Fruit fly (Drosophila melanogaster) whole organism, embryonic: ENCODE data around the gene Mzt1.
A peak's percentile ranks its signal among the peaks of the same experiment; 100 is the strongest.

Source experiments
- ATbp ChIP-seq: fragments of 200-800 bp; sonication (Bioruptor generic); optimal IDR thresholded peaks from 2 replicates; lab custom pipeline; 2017; ENCODE audit warnings: missing biosample characterization, mild to moderate bottlenecking, missing genetic modification characterization, missing genetic modification reagents
- Ada2b ChIP-seq: fragments of 200-800 bp; sonication (Bioruptor generic); IDR thresholded peaks from 2 replicates; pipeline ENCODE4 v1.3.6; 2022; ENCODE audit warnings: missing biosample characterization, missing genetic modification characterization
- Atf3 ChIP-seq: fragments of 200-800 bp; sonication (Bioruptor generic); optimal IDR thresholded peaks from 3 replicates; lab custom pipeline; 2016; ENCODE audit warnings: missing biosample characterization, missing genetic modification characterization
- CG1024 ChIP-seq: fragments of 200-800 bp; sonication (Bioruptor generic); IDR thresholded peaks from 2 replicates; pipeline ENCODE4 v1.3.6; 2022; ENCODE audit warnings: missing biosample characterization, missing genetic modification characterization
- CG10462 ChIP-seq: fragments of 200-800 bp; sonication (Bioruptor generic); optimal IDR thresholded peaks from 2 replicates; lab custom pipeline; 2016; ENCODE audit warnings: missing biosample characterization, missing genetic modification characterization
- CG10543 ChIP-seq: fragments of 200-800 bp; sonication (Bioruptor generic); optimal IDR thresholded peaks from 3 replicates; lab custom pipeline; 2017; ENCODE audit warnings: missing biosample characterization, mild to moderate bottlenecking, missing genetic modification characterization, moderate library complexity
- CG11247 ChIP-seq: fragments of 200-800 bp; sonication (Bioruptor generic); IDR thresholded peaks from 2 replicates; pipeline ENCODE4 v1.3.6; 2022; ENCODE audit warnings: missing biosample characterization, missing genetic modification characterization
- CG12071 ChIP-seq: fragments of 200-800 bp; sonication (Bioruptor generic); optimal IDR thresholded peaks from 3 replicates; lab custom pipeline; 2018; ENCODE audit warnings: missing biosample characterization, mild to moderate bottlenecking, missing genetic modification characterization
- CG12391 ChIP-seq: fragments of 200-800 bp; sonication (Bioruptor generic); optimal IDR thresholded peaks from 3 replicates; lab custom pipeline; 2018; ENCODE audit warnings: missing biosample characterization, mild to moderate bottlenecking, missing genetic modification characterization, moderate library complexity
- CG12659 ChIP-seq: fragments of 200-800 bp; sonication (Bioruptor generic); optimal IDR thresholded peaks from 3 replicates; lab custom pipeline; 2017; ENCODE audit warnings: mild to moderate bottlenecking, missing biosample characterization, missing genetic modification reagents, missing genetic modification characterization
- CG12744 ChIP-seq: fragments of 200-800 bp; sonication (Bioruptor generic); optimal IDR thresholded peaks from 2 replicates; lab custom pipeline; 2016; ENCODE audit warnings: missing biosample characterization, missing genetic modification characterization
- CG13296 ChIP-seq: fragments of 200-800 bp; sonication (Bioruptor generic); optimal IDR thresholded peaks from 3 replicates; lab custom pipeline; 2018; ENCODE audit warnings: missing biosample characterization, mild to moderate bottlenecking, missing genetic modification characterization
- CG15514 ChIP-seq: fragments of 200-800 bp; sonication (Bioruptor generic); optimal IDR thresholded peaks from 3 replicates; lab custom pipeline; 2017; ENCODE audit warnings: missing biosample characterization, missing genetic modification characterization, mild to moderate bottlenecking, moderate library complexity, missing genetic modification reagents
- CG16863 ChIP-seq: fragments of 200-800 bp; sonication (Bioruptor generic); optimal IDR thresholded peaks from 3 replicates; lab custom pipeline; 2016; ENCODE audit warnings: missing biosample characterization, missing genetic modification characterization
- CG18011 ChIP-seq: fragments of 200-800 bp; sonication (Bioruptor generic); optimal IDR thresholded peaks from 2 replicates; lab custom pipeline; 2017; ENCODE audit warnings: missing biosample characterization, missing genetic modification characterization, mild to moderate bottlenecking, moderate library complexity, missing genotype
- CG2875 ChIP-seq: fragments of 200-800 bp; sonication (Bioruptor generic); optimal IDR thresholded peaks from 2 replicates; lab custom pipeline; 2017; ENCODE audit warnings: missing biosample characterization, mild to moderate bottlenecking, missing genetic modification characterization, missing genetic modification reagents
- CG30020 ChIP-seq: fragments of 200-800 bp; optimal IDR thresholded peaks from 2 replicates; lab custom pipeline; 2019; ENCODE audit warnings: missing biosample characterization, mild to moderate bottlenecking, missing genetic modification characterization, moderate library complexity
- CG31365 ChIP-seq: fragments of 200-800 bp; sonication (Bioruptor generic); optimal IDR thresholded peaks from 2 replicates; lab custom pipeline; 2018; ENCODE audit warnings: missing biosample characterization, mild to moderate bottlenecking, missing genetic modification characterization
- CG34376 ChIP-seq: fragments of 200-800 bp; sonication (Bioruptor generic); optimal IDR thresholded peaks from 2 replicates; lab custom pipeline; 2018; ENCODE audit warnings: missing biosample characterization, mild to moderate bottlenecking, missing genetic modification characterization
- CG6813 ChIP-seq: fragments of 200-800 bp; sonication (Bioruptor generic); optimal IDR thresholded peaks from 2 replicates; lab custom pipeline; 2017; ENCODE audit warnings: missing biosample characterization, missing genetic modification characterization, mild to moderate bottlenecking, moderate library complexity, missing genetic modification reagents
- CG7839 ChIP-seq: fragments of 200-800 bp; sonication (Bioruptor generic); optimal IDR thresholded peaks from 3 replicates; lab custom pipeline; 2018; ENCODE audit warnings: missing biosample characterization, mild to moderate bottlenecking, missing genetic modification characterization, moderate library complexity
- CG8765 ChIP-seq: fragments of 200-800 bp; sonication (Bioruptor generic); IDR thresholded peaks from 2 replicates; pipeline ENCODE4 v1.3.6; 2022; ENCODE audit warnings: missing biosample characterization, missing genetic modification characterization
- Dip2 ChIP-seq: fragments of 200-800 bp; sonication (Bioruptor generic); IDR thresholded peaks from 2 replicates; pipeline ENCODE4 v1.3.6; 2022; ENCODE audit warnings: missing biosample characterization, missing genetic modification characterization
- Doc3 ChIP-seq: fragments of 200-800 bp; sonication (Bioruptor generic); IDR thresholded peaks from 3 replicates; pipeline ENCODE4 v1.3.6; 2022; ENCODE audit warnings: missing biosample characterization, missing genetic modification characterization; ENCODE audit not compliant: partially characterized antibody
- H2.0 ChIP-seq: fragments of 200-800 bp; sonication (Bioruptor generic); IDR thresholded peaks from 2 replicates; pipeline ENCODE4 v1.3.6; 2022; ENCODE audit warnings: missing biosample characterization, missing genetic modification characterization
- Hmx ChIP-seq: fragments of 200-800 bp; sonication (Bioruptor generic); optimal IDR thresholded peaks from 2 replicates; lab custom pipeline; 2016; ENCODE audit warnings: missing biosample characterization, missing genetic modification characterization
- Hr3 ChIP-seq: fragments of 200-800 bp; sonication (Bioruptor generic); optimal IDR thresholded peaks from 3 replicates; lab custom pipeline; 2016; ENCODE audit warnings: missing biosample characterization, missing genetic modification characterization
- Max ChIP-seq: fragments of 200-800 bp; sonication (Bioruptor generic); optimal IDR thresholded peaks from 2 replicates; lab custom pipeline; 2016; ENCODE audit warnings: missing biosample characterization, mild to moderate bottlenecking, missing genetic modification characterization
- Meics ChIP-seq: fragments of 200-800 bp; sonication (Bioruptor generic); optimal IDR thresholded peaks from 2 replicates; lab custom pipeline; 2017; ENCODE audit warnings: missing biosample characterization, mild to moderate bottlenecking, missing genetic modification characterization
- Nf-YB ChIP-seq: fragments of 200-800 bp; sonication (Bioruptor generic); optimal IDR thresholded peaks from 3 replicates; lab custom pipeline; 2019; ENCODE audit warnings: missing biosample characterization, mild to moderate bottlenecking, missing genetic modification characterization, moderate library complexity
- Ssrp ChIP-seq: fragments of 200-800 bp; sonication (Bioruptor generic); optimal IDR thresholded peaks from 2 replicates; lab custom pipeline; 2018; ENCODE audit warnings: missing biosample characterization, mild to moderate bottlenecking, missing genetic modification characterization, moderate library complexity
- TFAM ChIP-seq: fragments of 200-800 bp; sonication (Bioruptor generic); optimal IDR thresholded peaks from 2 replicates; lab custom pipeline; 2017; ENCODE audit warnings: missing biosample characterization, missing genetic modification characterization, inconsistent platforms
- Vsx1 ChIP-seq: fragments of 200-800 bp; sonication (Bioruptor generic); optimal IDR thresholded peaks from 2 replicates; lab custom pipeline; 2017; ENCODE audit warnings: missing biosample characterization, mild to moderate bottlenecking, missing genetic modification characterization, missing genetic modification reagents
- bigmax ChIP-seq: fragments of 200-800 bp; sonication (Bioruptor generic); optimal IDR thresholded peaks from 2 replicates; lab custom pipeline; 2018; ENCODE audit warnings: missing biosample characterization, mild to moderate bottlenecking, missing genetic modification characterization
- cad ChIP-seq: fragments of >200 bp; optimal IDR thresholded peaks from 2 replicates; lab custom pipeline; 2017; ENCODE audit warnings: missing biosample characterization, missing genetic modification characterization
- disco-r ChIP-seq: fragments of 200-800 bp; sonication (Bioruptor generic); optimal IDR thresholded peaks from 2 replicates; lab custom pipeline; 2016; ENCODE audit warnings: missing biosample characterization, missing genetic modification characterization
- en ChIP-seq: fragments of 200-800 bp; sonication (Bioruptor generic); optimal IDR thresholded peaks from 2 replicates; lab custom pipeline; 2016; ENCODE audit warnings: missing biosample characterization, missing genetic modification characterization
- esg ChIP-seq: fragments of 200-800 bp; sonication (Bioruptor generic); conservative IDR thresholded peaks from 2 replicates; pipeline ENCODE4 v1.3.6; 2022; ENCODE audit warnings: missing biosample characterization, missing genetic modification characterization
- eyg ChIP-seq: fragments of 200-800 bp; sonication (Bioruptor generic); optimal IDR thresholded peaks from 3 replicates; lab custom pipeline; 2016; ENCODE audit warnings: missing biosample characterization, missing genetic modification characterization
- fd102C ChIP-seq: fragments of 200-800 bp; sonication (Bioruptor generic); optimal IDR thresholded peaks from 2 replicates; lab custom pipeline; 2018; ENCODE audit warnings: missing biosample characterization, mild to moderate bottlenecking, missing genetic modification characterization, moderate library complexity
- ftz-f1 ChIP-seq: fragments of 200-800 bp; sonication (Bioruptor generic); optimal IDR thresholded peaks from 2 replicates; lab custom pipeline; 2016; ENCODE audit warnings: missing biosample characterization, missing genetic modification characterization
- gcm ChIP-seq: fragments of 200-800 bp; sonication (Bioruptor generic); optimal IDR thresholded peaks from 2 replicates; lab custom pipeline; 2019; ENCODE audit warnings: missing biosample characterization, mild to moderate bottlenecking, missing genetic modification characterization, moderate library complexity
- hbn ChIP-seq: fragments of 200-800 bp; sonication (Bioruptor generic); IDR thresholded peaks from 2 replicates; pipeline ENCODE4 v1.3.6; 2022; ENCODE audit warnings: missing biosample characterization, missing genetic modification characterization; ENCODE audit not compliant: partially characterized antibody
- jing ChIP-seq: fragments of 200-800 bp; sonication (Bioruptor generic); optimal IDR thresholded peaks from 2 replicates; lab custom pipeline; 2018; ENCODE audit warnings: missing biosample characterization, mild to moderate bottlenecking, missing genetic modification characterization
- onecut ChIP-seq: fragments of 200-800 bp; sonication (Bioruptor generic); IDR thresholded peaks from 2 replicates; pipeline ENCODE4 v1.3.6; 2022; ENCODE audit warnings: missing biosample characterization, missing genetic modification characterization
- repo ChIP-seq: fragments of 200-800 bp; sonication (Bioruptor generic); optimal IDR thresholded peaks from 2 replicates; lab custom pipeline; 2016; ENCODE audit warnings: missing biosample characterization, missing genetic modification characterization
- sna ChIP-seq: fragments of 200-800 bp; sonication (Bioruptor generic); IDR thresholded peaks from 2 replicates; pipeline ENCODE4 v1.3.6; 2022; ENCODE audit warnings: missing biosample characterization, missing genetic modification characterization; ENCODE audit not compliant: partially characterized antibody
- unc-4 ChIP-seq: fragments of 200-800 bp; sonication (Bioruptor generic); IDR thresholded peaks from 2 replicates; pipeline ENCODE4 v1.3.6; 2022; ENCODE audit warnings: missing biosample characterization, missing genetic modification characterization; ENCODE audit not compliant: partially characterized antibody
- wdn ChIP-seq: fragments of 200-800 bp; sonication (Bioruptor generic); IDR thresholded peaks from 2 replicates; pipeline ENCODE4 v1.3.6; 2022; ENCODE audit warnings: missing biosample characterization, missing genetic modification characterization

Gene Mzt1

DNA sequence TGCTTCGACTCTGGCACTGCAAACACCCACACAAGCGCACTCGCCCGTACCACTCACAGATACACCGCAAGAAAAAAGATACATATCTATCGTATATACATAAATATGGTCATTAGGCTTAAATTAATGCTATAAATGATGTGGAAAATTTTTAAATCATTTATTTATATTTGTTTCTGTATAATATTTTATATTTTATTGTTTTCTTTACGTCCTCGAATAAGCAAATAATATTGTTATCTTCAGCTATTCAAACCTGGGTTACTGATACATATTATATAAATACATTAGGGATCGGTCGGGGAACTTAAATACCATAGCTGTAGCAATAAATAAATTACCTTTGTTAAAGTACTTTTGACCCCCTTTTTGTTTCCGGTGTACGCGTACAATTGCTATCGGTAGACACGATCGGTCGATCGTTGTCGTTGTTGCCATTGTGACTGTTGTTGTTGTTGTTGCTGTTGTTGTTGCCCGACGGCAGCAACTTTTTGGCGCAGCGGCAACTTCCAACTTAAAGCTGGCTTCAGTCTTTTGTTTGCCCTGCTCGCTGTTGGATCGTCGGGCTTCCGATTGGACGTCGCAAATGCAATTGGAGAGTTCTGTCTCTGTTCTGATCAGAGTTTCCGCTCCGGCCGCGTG, 28.5 kb downstream of the Mzt1 start (continued):
- TF ChIP-seq wdn (peak; percentile 37; the same call in 1 of the 2 replicates), gcm (peak; percentile 79), CG16863 (GFP tag; lab: Kevin White, UChicago) (no peak), cad (GFP tag; lab: Kevin White, UChicago) (no peak), jing (peak; percentile 41), ftz-f1 (GFP tag; lab: Kevin White, UChicago) (no peak), TFAM (no peak), CG12659 (GFP tag; lab: Kevin White, UChicago) (peak; percentile 79), Nf-YB (GFP tag; lab: Kevin White, UChicago) (peak; percentile 64), CG12744 (GFP tag; lab: Kevin White, UChicago) (no peak), CG13296 (GFP tag; lab: Kevin White, UChicago) (peak; percentile 81), CG10462 (GFP tag; lab: Kevin White, UChicago) (no peak), fd102C (GFP tag; lab: Kevin White, UChicago) (no peak), CG2875 (peak; percentile 63), Max (GFP tag; lab: Kevin White, UChicago) (peak; percentile 28), CG11247 (GFP tag; lab: Robert Waterston, UW) (no peak; the same call in 1 of the 2 replicates), CG18011 (GFP tag; lab: Kevin White, UChicago) (no peak), CG1024 (no peak), repo (GFP tag; lab: Kevin White, UChicago) (no peak), H2.0 (GFP tag; lab: Robert Waterston, UW) (0 out of 2 replicates have a peak, but pooled peaks have one; percentile 24), CG30020 (tag; lab: Kevin White, UChicago) (peak; percentile 32), Hmx (GFP tag; lab: Kevin White, UChicago) (no peak), eyg (GFP tag; lab: Kevin White, UChicago) (no peak), disco-r (GFP tag; lab: Kevin White, UChicago) (no peak), esg (GFP tag; lab: Robert Waterston, UW) (peak; percentile 61; the same call in 1 of the 2 replicates), unc-4 (GFP tag; lab: Robert Waterston, UW) (no peak), CG34376 (GFP tag; lab: Kevin White, UChicago) (no peak), CG31365 (tag; lab: Kevin White, UChicago) (no peak), CG7839 (tag; lab: Kevin White, UChicago) (peak; percentile 87), CG12391 (tag; lab: Kevin White, UChicago) (peak; percentile 80), CG12071 (GFP tag; lab: Kevin White, UChicago) (peak; percentile 35), Vsx1 (GFP tag; lab: Kevin White, UChicago) (peak; percentile 50), Ssrp (tag; lab: Kevin White, UChicago) (peak; percentile 77), Ada2b (0 out of 2 replicates have a peak, but pooled peaks have one; percentile 4), Dip2 (GFP tag; lab: Robert Waterston, UW) (no peak), en (GFP tag; lab: Kevin White, UChicago) (no peak), CG15514 (GFP tag; lab: Kevin White, UChicago) (peak; percentile 35), Meics (GFP tag; lab: Kevin White, UChicago) (peak; percentile 77), hbn (no peak), CG10543 (GFP tag; lab: Kevin White, UChicago) (peak; percentile 59), Doc3 (no peak), bigmax (GFP tag; lab: Kevin White, UChicago) (no peak), Hr3 (GFP tag; lab: Kevin White, UChicago) (peak; percentile 75), onecut (GFP tag; lab: Robert Waterston, UW) (no peak), sna (GFP tag; lab: Robert Waterston, UW) (no peak), Atf3 (GFP tag; lab: Kevin White, UChicago) (no peak), ATbp (GFP tag; lab: Kevin White, UChicago) (peak; percentile 71), CG6813 (peak; percentile 64), CG8765 (GFP tag; lab: Robert Waterston, UW) (no peak)
